Worm (Caenorhabditis elegans) whole organism, young adult: ENCODE measurements around the gene fipr-12.

Experiments used
- B0019.2 ChIP-seq: fragments of 200-800 bp; sonication (Bioruptor generic); conservative IDR thresholded peaks from 2 replicates; pipeline ENCODE4 v1.3.6; 2022; ENCODE audit warnings: missing genetic modification reagents, missing genetic modification characterization, missing compliant biosample characterization
- F10E7.11 ChIP-seq: sonication (generic microtip); optimal IDR thresholded peaks from 2 replicates; lab custom pipeline; 2017; ENCODE audit warnings: mild to moderate bottlenecking, missing genetic modification characterization, moderate library complexity, missing compliant biosample characterization
- F37B4.10 ChIP-seq: fragments of 200-800 bp; sonication (Bioruptor generic); IDR thresholded peaks from 2 replicates; pipeline ENCODE4 v1.3.6; 2022; ENCODE audit warnings: missing genetic modification characterization, missing compliant biosample characterization
- F39B2.1 ChIP-seq: fragments of 200-800 bp; sonication (Bioruptor generic); IDR thresholded peaks from 2 replicates; pipeline ENCODE4 v1.3.6; 2022; ENCODE audit warnings: missing genetic modification reagents, missing genetic modification characterization, missing compliant biosample characterization
- K11D2.4 ChIP-seq: fragments of 200-800 bp; sonication (Bioruptor generic); IDR thresholded peaks from 2 replicates; pipeline ENCODE4 v1.3.6; 2022; ENCODE audit warnings: missing genetic modification reagents, missing genetic modification characterization, missing compliant biosample characterization
- aptf-3 ChIP-seq: fragments of 200-800 bp; sonication (Bioruptor generic); IDR thresholded peaks from 2 replicates; pipeline ENCODE4 v1.3.6; 2022; ENCODE audit warnings: missing genetic modification characterization, missing compliant biosample characterization
- attf-5 ChIP-seq: fragments of 200-800 bp; sonication (Bioruptor generic); optimal IDR thresholded peaks from 2 replicates; lab custom pipeline; 2018; ENCODE audit warnings: mild to moderate bottlenecking, missing genetic modification characterization, missing compliant biosample characterization
- bed-2 ChIP-seq: fragments of 200-800 bp; sonication (Bioruptor generic); IDR thresholded peaks from 2 replicates; pipeline ENCODE4 v1.3.6; 2022; ENCODE audit warnings: missing genetic modification reagents, missing genetic modification characterization, missing compliant biosample characterization
- ceh-27 ChIP-seq: fragments of 200-800 bp; sonication (Bioruptor generic); optimal IDR thresholded peaks from 2 replicates; lab custom pipeline; 2018; ENCODE audit warnings: mild to moderate bottlenecking, missing genetic modification characterization, moderate library complexity, missing compliant biosample characterization
- ceh-40 ChIP-seq: fragments of 200-800 bp; sonication (Bioruptor generic); IDR thresholded peaks from 2 replicates; pipeline ENCODE4 v1.3.6; 2022; ENCODE audit warnings: missing genetic modification characterization, missing compliant biosample characterization
- dpff-1 ChIP-seq: sonication (generic microtip); optimal IDR thresholded peaks from 2 replicates; lab custom pipeline; 2017; ENCODE audit warnings: mild to moderate bottlenecking, missing genetic modification characterization, missing compliant biosample characterization
- efl-1 ChIP-seq: fragments of 150-350 bp; optimal IDR thresholded peaks from 2 replicates; lab custom pipeline; 2014; ENCODE audit warnings: missing biosample characterization, missing genetic modification reagents, missing genetic modification characterization
- egl-18 ChIP-seq: fragments of 200-800 bp; sonication (Bioruptor generic); IDR thresholded peaks from 2 replicates; pipeline ENCODE4 v1.3.6; 2022; ENCODE audit warnings: missing genetic modification reagents, missing genetic modification characterization, missing compliant biosample characterization
- egl-44 ChIP-seq: fragments of 200-800 bp; sonication (Bioruptor generic); IDR thresholded peaks from 2 replicates; pipeline ENCODE4 v1.3.6; 2022; ENCODE audit warnings: missing genetic modification reagents, missing genetic modification characterization, missing compliant biosample characterization
- hlh-26 ChIP-seq: fragments of 200-800 bp; sonication (Bioruptor generic); conservative IDR thresholded peaks from 2 replicates; pipeline ENCODE4 v1.3.6; 2022; ENCODE audit warnings: missing genetic modification reagents, missing genetic modification characterization, missing compliant biosample characterization
- hmg-20 ChIP-seq: fragments of 200-800 bp; sonication (Bioruptor generic); IDR thresholded peaks from 2 replicates; pipeline ENCODE4 v1.3.6; 2022; ENCODE audit warnings: missing genetic modification reagents, missing genetic modification characterization, missing compliant biosample characterization
- lag-1 ChIP-seq: fragments of 200-800 bp; sonication (Bioruptor generic); IDR thresholded peaks from 2 replicates; pipeline ENCODE4 v1.3.6; 2022; ENCODE audit warnings: missing genetic modification reagents, missing genetic modification characterization, missing compliant biosample characterization
- let-607 ChIP-seq, 2 experiments: fragments of 200-800 bp in 1 of 2; sonication (Bioruptor generic) in 1 of 2; sonication (generic microtip) in 1 of 2; optimal IDR thresholded peaks; 2 replicates each; lab custom pipeline; 2016 to 2018; ENCODE audit warnings: mild to moderate bottlenecking in 2 of 2, missing compliant biosample characterization in 2 of 2, missing genetic modification characterization in 2 of 2, moderate library complexity in 2 of 2, missing genotype in 1 of 2
- lin-26 ChIP-seq: fragments of 200-800 bp; sonication (Bioruptor generic); IDR thresholded peaks from 2 replicates; pipeline ENCODE4 v1.3.6; 2022; ENCODE audit warnings: missing genetic modification reagents, missing genetic modification characterization, missing compliant biosample characterization
- lsl-1 ChIP-seq: fragments of 200-800 bp; sonication (Bioruptor generic); optimal IDR thresholded peaks from 2 replicates; lab custom pipeline; 2018; ENCODE audit warnings: mild to moderate bottlenecking, missing genetic modification characterization, moderate library complexity, missing compliant biosample characterization
- mes-4 ChIP-seq: sonication (generic microtip); optimal IDR thresholded peaks from 2 replicates; lab custom pipeline; 2016; ENCODE audit warnings: missing genotype, missing genetic modification characterization, missing compliant biosample characterization
- mxl-1 ChIP-seq: sonication (generic microtip); optimal IDR thresholded peaks from 2 replicates; lab custom pipeline; 2016; ENCODE audit warnings: missing genetic modification characterization, missing compliant biosample characterization
- nfyb-1 ChIP-seq: fragments of 200-800 bp; sonication (Bioruptor generic); IDR thresholded peaks from 2 replicates; pipeline ENCODE4 v1.3.6; 2022; ENCODE audit warnings: missing genetic modification reagents, missing genetic modification characterization, missing compliant biosample characterization
- nhr-80 ChIP-seq: sonication (generic microtip); optimal IDR thresholded peaks from 2 replicates; lab custom pipeline; 2016; ENCODE audit warnings: missing genetic modification characterization, missing compliant biosample characterization
- nhr-90 ChIP-seq: sonication (generic microtip); optimal IDR thresholded peaks from 2 replicates; lab custom pipeline; 2016; ENCODE audit warnings: missing genotype, mild to moderate bottlenecking, missing genetic modification characterization, missing compliant biosample characterization
- sdz-38 ChIP-seq: sonication (generic microtip); optimal IDR thresholded peaks from 2 replicates; lab custom pipeline; 2016; ENCODE audit warnings: missing genotype, missing genetic modification characterization, missing compliant biosample characterization
- ztf-22 ChIP-seq: fragments of 200-800 bp; sonication (Bioruptor generic); optimal IDR thresholded peaks from 2 replicates; lab custom pipeline; 2018; ENCODE audit warnings: mild to moderate bottlenecking, missing genetic modification characterization, moderate library complexity, missing compliant biosample characterization

Gene fipr-12

DNA sequence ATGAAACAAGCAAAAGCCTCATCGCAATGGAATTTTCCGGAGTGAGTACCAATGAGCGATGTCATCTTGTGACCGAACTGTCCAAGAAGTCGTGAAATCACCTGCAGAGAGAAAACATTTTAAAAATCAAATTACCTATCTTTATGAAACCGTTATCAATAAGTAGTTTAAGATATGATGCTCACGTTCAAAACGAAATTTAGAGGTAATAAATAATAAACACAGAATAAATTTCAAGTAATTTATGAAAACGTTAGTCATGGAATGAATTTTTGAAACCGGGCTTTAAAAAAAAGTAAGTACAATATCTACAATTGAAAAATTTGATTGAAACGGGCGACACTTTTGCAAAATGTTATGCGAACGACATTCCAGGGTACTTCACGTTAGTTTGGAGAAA lies 44.5 kb downstream of the fipr-12 start, which contains the start of gene C27H6.8:
Gene C27H6.8, minus strand, starts transcription at position 101 of the 400 bp plus-strand sequence.
- TF ChIP-seq mxl-1 (tag; lab: Kevin White, UChicago) (no peak), nhr-80 (tag; lab: Kevin White, UChicago) (no peak), K11D2.4 (GFP tag; lab: Robert Waterston, UW) (no peak), egl-44 (GFP tag; lab: Robert Waterston, UW) (no peak), sdz-38 (tag; lab: Kevin White, UChicago) (no peak), mes-4 (tag; lab: Kevin White, UChicago) (no peak), F37B4.10 (no peak), hlh-26 (GFP tag; lab: Robert Waterston, UW) (no peak), B0019.2 (GFP tag; lab: Robert Waterston, UW) (no peak)

DNA sequence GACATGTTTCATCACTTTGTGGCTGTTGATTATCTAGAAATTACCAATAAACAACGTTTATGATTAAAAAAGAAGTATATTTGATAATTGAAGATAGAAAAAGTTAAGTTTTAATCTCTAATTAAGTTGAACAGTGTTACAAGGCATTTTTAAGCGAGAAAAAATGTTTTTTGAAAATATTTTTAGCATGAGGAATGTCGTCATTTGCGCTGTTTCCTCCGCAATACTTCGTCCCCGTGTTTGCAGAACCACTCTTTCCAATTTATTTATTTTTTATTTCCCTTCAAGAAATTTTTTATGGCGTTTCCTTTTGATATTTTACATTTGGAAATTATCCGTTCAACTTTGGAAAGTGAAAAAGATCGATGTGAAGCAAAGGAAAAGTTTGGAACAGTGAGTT lies 48.5 kb downstream of the fipr-12 start, which contains the start of the genes rde-1 and trpp-6:
Gene rde-1, minus strand, starts transcription at position 33 of the 400 bp plus-strand sequence.
Gene trpp-6, plus strand, starts transcription at position 286 of the 400 bp plus-strand sequence.
- TF ChIP-seq F39B2.1 (no peak), dpff-1 (tag; lab: Kevin White, UChicago) (no peak), nfyb-1 (GFP tag; lab: Robert Waterston, UW) (no peak), bed-2 (GFP tag; lab: Robert Waterston, UW) (no peak), B0019.2 (GFP tag; lab: Robert Waterston, UW) (no peak), F10E7.11 (tag; lab: Kevin White, UChicago) (no peak), ceh-27 (GFP tag; lab: Kevin White, UChicago) (no peak), lag-1 (GFP tag; lab: Robert Waterston, UW) (no peak), K11D2.4 (GFP tag; lab: Robert Waterston, UW) (no peak), lin-26 (GFP tag; lab: Robert Waterston, UW) (no peak), nhr-90 (tag; lab: Kevin White, UChicago) (no peak), aptf-3 (GFP tag; lab: Robert Waterston, UW) (no peak), egl-18 (no peak), lsl-1 (GFP tag; lab: Kevin White, UChicago) (no peak), ztf-22 (GFP tag; lab: Kevin White, UChicago) (no peak), attf-5 (GFP tag; lab: Kevin White, UChicago) (no peak), ceh-40 (GFP tag; lab: Robert Waterston, UW) (no peak), efl-1 (GFP tag; lab: Kevin White, UChicago) (no peak), let-607 (tag; optimal IDR thresholded peaks at IDR 0.05; lab: Kevin White, UChicago) (no peak), hmg-20 (GFP tag; lab: Robert Waterston, UW) (no peak)
